Worm (Caenorhabditis elegans) whole organism, late embryonic: Measurements from ENCODE around the gene K12H6.10.
A peak's percentile ranks its signal among the peaks of the same experiment; 100 is the strongest.

Experiments used
- C08G9.2 ChIP-seq: sonication (generic microtip); optimal IDR thresholded peaks from 2 replicates; lab custom pipeline; 2016; ENCODE audit warnings: mild to moderate bottlenecking, missing genetic modification characterization, moderate library complexity, missing compliant biosample characterization
- C38D4.7 ChIP-seq: fragments of 200-800 bp; sonication (Bioruptor generic); optimal IDR thresholded peaks from 2 replicates; lab custom pipeline; 2018; ENCODE audit warnings: mild to moderate bottlenecking, missing genetic modification characterization, moderate library complexity, missing compliant biosample characterization
- Y22D7AL.16 ChIP-seq: sonication (generic microtip); optimal IDR thresholded peaks from 2 replicates; lab custom pipeline; 2016; ENCODE audit warnings: missing genetic modification characterization, missing compliant biosample characterization
- ceh-14 ChIP-seq: sonication (generic microtip); optimal IDR thresholded peaks from 2 replicates; lab custom pipeline; 2016; ENCODE audit warnings: missing genotype, missing genetic modification characterization, missing compliant biosample characterization
- ceh-18 ChIP-seq: sonication (generic microtip); optimal IDR thresholded peaks from 2 replicates; lab custom pipeline; 2016; ENCODE audit warnings: missing genetic modification characterization, missing compliant biosample characterization
- ceh-19 ChIP-seq: fragments of 200-800 bp; sonication (Bioruptor generic); optimal IDR thresholded peaks from 2 replicates; lab custom pipeline; 2018; ENCODE audit warnings: mild to moderate bottlenecking, missing genetic modification characterization, missing compliant biosample characterization
- ceh-24 ChIP-seq: sonication (generic microtip); optimal IDR thresholded peaks from 2 replicates; lab custom pipeline; 2016; ENCODE audit warnings: mild to moderate bottlenecking, missing genetic modification characterization, missing compliant biosample characterization
- ceh-30 ChIP-seq: fragments of 150-350 bp; optimal IDR thresholded peaks from 2 replicates; lab custom pipeline; 2014; ENCODE audit warnings: missing biosample characterization, missing genetic modification characterization
- ceh-31 ChIP-seq: sonication (generic microtip); optimal IDR thresholded peaks from 2 replicates; lab custom pipeline; 2016; ENCODE audit warnings: missing genetic modification characterization, missing compliant biosample characterization
- ceh-45 ChIP-seq: fragments of 200-800 bp; sonication (Bioruptor generic); IDR thresholded peaks from 2 replicates; pipeline ENCODE4 v1.3.6; 2022; ENCODE audit warnings: missing genetic modification reagents, missing genetic modification characterization, missing compliant biosample characterization
- ceh-9 ChIP-seq: sonication (generic microtip); optimal IDR thresholded peaks from 2 replicates; lab custom pipeline; 2016; ENCODE audit warnings: mild to moderate bottlenecking, missing genetic modification characterization, inconsistent platforms, missing compliant biosample characterization
- dmd-4 ChIP-seq: sonication (generic microtip); optimal IDR thresholded peaks from 2 replicates; lab custom pipeline; 2016; ENCODE audit warnings: borderline replicate concordance, missing genetic modification characterization, missing compliant biosample characterization
- dve-1 ChIP-seq: sonication (generic microtip); optimal IDR thresholded peaks from 2 replicates; lab custom pipeline; 2017; ENCODE audit warnings: antibody characterized with exemption, mild to moderate bottlenecking, missing genetic modification characterization, missing compliant biosample characterization
- elt-2 ChIP-seq: sonication (generic microtip); optimal IDR thresholded peaks from 2 replicates; lab custom pipeline; 2016; ENCODE audit warnings: missing genetic modification reagents, missing genetic modification characterization, missing compliant biosample characterization
- fax-1 ChIP-seq: sonication (generic microtip); optimal IDR thresholded peaks from 2 replicates; lab custom pipeline; 2016; ENCODE audit warnings: missing genotype, missing genetic modification characterization, missing compliant biosample characterization
- gmeb-2 ChIP-seq: sonication (generic microtip); optimal IDR thresholded peaks from 2 replicates; lab custom pipeline; 2016; ENCODE audit warnings: missing genetic modification characterization, inconsistent platforms, missing compliant biosample characterization
- hlh-13 ChIP-seq: fragments of 200-800 bp; sonication (Bioruptor generic); optimal IDR thresholded peaks from 2 replicates; lab custom pipeline; 2018; ENCODE audit warnings: mild to moderate bottlenecking, missing genetic modification characterization, missing compliant biosample characterization
- hlh-30 ChIP-seq: sonication (generic microtip); optimal IDR thresholded peaks from 2 replicates; lab custom pipeline; 2017; ENCODE audit warnings: antibody characterized with exemption, missing genetic modification characterization, missing compliant biosample characterization; ENCODE audit not compliant: insufficient read depth
- hlh-6 ChIP-seq: sonication (generic microtip); optimal IDR thresholded peaks from 2 replicates; lab custom pipeline; 2016; ENCODE audit warnings: missing genotype, missing genetic modification characterization, missing compliant biosample characterization
- hlh-8 ChIP-seq: sonication (generic microtip); optimal IDR thresholded peaks from 2 replicates; lab custom pipeline; 2016; ENCODE audit warnings: missing genotype, missing genetic modification characterization, missing compliant biosample characterization
- lim-6 ChIP-seq: sonication (generic microtip); optimal IDR thresholded peaks from 2 replicates; lab custom pipeline; 2016; ENCODE audit warnings: missing genetic modification characterization, missing compliant biosample characterization
- lin-11 ChIP-seq: fragments of 200-800 bp; sonication (Bioruptor generic); optimal IDR thresholded peaks from 2 replicates; lab custom pipeline; 2018; ENCODE audit warnings: mild to moderate bottlenecking, missing genetic modification characterization, missing compliant biosample characterization
- madf-2 ChIP-seq: sonication (generic microtip); optimal IDR thresholded peaks from 2 replicates; lab custom pipeline; 2017; ENCODE audit warnings: missing genetic modification characterization, missing compliant biosample characterization
- nfya-1 ChIP-seq: sonication (generic microtip); optimal IDR thresholded peaks from 2 replicates; lab custom pipeline; 2017; ENCODE audit warnings: missing genetic modification characterization, mild to moderate bottlenecking, missing compliant biosample characterization, antibody characterized with exemption, moderate library complexity
- nhr-11 ChIP-seq: fragments of 150-350 bp; optimal IDR thresholded peaks from 2 replicates; lab custom pipeline; 2014; ENCODE audit warnings: missing biosample characterization, missing genetic modification characterization
- npax-4 ChIP-seq: sonication (generic microtip); optimal IDR thresholded peaks from 2 replicates; lab custom pipeline; 2016; ENCODE audit warnings: missing genetic modification characterization, missing compliant biosample characterization
- pax-1 ChIP-seq: fragments of 150-350 bp; optimal IDR thresholded peaks from 2 replicates; lab custom pipeline; 2014; ENCODE audit warnings: missing biosample characterization, missing genetic modification characterization
- pros-1 ChIP-seq: fragments of 150-350 bp; optimal IDR thresholded peaks from 2 replicates; lab custom pipeline; 2014; ENCODE audit warnings: missing biosample characterization, missing genetic modification reagents, missing genetic modification characterization
- ref-2 ChIP-seq: sonication (generic microtip); optimal IDR thresholded peaks from 2 replicates; lab custom pipeline; 2016; ENCODE audit warnings: missing genetic modification characterization, missing compliant biosample characterization
- rnt-1 ChIP-seq: sonication (generic microtip); optimal IDR thresholded peaks from 2 replicates; lab custom pipeline; 2016; ENCODE audit warnings: missing genetic modification characterization, missing compliant biosample characterization
- sox-2 ChIP-seq: fragments of 200-800 bp; sonication (Bioruptor generic); IDR thresholded peaks from 2 replicates; pipeline ENCODE4 v1.3.6; 2022; ENCODE audit warnings: missing genetic modification reagents, missing genetic modification characterization, missing compliant biosample characterization
- syd-9 ChIP-seq: sonication (generic microtip); optimal IDR thresholded peaks from 2 replicates; lab custom pipeline; 2016; ENCODE audit warnings: mild to moderate bottlenecking, missing genetic modification characterization, moderate library complexity, missing compliant biosample characterization
- tbx-7 ChIP-seq: sonication (generic microtip); optimal IDR thresholded peaks from 2 replicates; lab custom pipeline; 2016; ENCODE audit warnings: missing genotype, missing genetic modification characterization, missing compliant biosample characterization
- ttx-3 ChIP-seq: sonication (generic microtip); optimal IDR thresholded peaks from 2 replicates; lab custom pipeline; 2016; ENCODE audit warnings: missing genetic modification reagents, missing genetic modification characterization, missing compliant biosample characterization
- ztf-16 ChIP-seq: sonication (generic microtip); optimal IDR thresholded peaks from 2 replicates; lab custom pipeline; 2017; ENCODE audit warnings: missing genetic modification characterization, missing compliant biosample characterization

K12H6.10 gene

DNA sequence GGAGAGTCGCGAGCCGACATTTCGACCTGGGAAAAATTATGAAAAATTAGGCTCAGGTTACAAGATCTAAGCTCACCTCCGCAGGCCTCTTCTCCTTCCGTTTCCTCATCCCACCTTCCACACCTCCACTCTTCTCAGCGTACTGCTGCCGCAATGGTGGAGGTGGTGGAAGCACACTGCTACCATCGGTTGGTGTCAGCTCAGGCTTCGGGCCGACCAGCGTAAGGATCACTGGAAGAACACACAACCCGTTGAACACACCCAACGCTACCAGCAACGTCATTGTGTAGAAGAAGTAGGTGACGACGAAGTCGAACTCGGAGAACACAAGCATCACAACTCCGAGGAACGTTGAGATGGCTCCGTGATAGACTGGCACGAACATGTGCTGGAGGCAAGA is 23.0 kb downstream of the K12H6.10 start:
- TF ChIP-seq dmd-4 (tag; lab: Kevin White, UChicago) (no peak), ztf-16 (tag; lab: Kevin White, UChicago) (no peak), C38D4.7 (GFP tag; lab: Kevin White, UChicago) (no peak), pros-1 (no peak), nhr-11 (tag; lab: Kevin White, UChicago) (no peak), rnt-1 (tag; lab: Kevin White, UChicago) (no peak)

- peak; percentile 94 for TF ChIP-seq dve-1 (tag; lab: Kevin White, UChicago)
- TF ChIP-seq hlh-13 (GFP tag; lab: Kevin White, UChicago): no peak
Observed at ce11 chrII:2846552-2846951, 23.9 kb downstream of the K12H6.10 start.

DNA sequence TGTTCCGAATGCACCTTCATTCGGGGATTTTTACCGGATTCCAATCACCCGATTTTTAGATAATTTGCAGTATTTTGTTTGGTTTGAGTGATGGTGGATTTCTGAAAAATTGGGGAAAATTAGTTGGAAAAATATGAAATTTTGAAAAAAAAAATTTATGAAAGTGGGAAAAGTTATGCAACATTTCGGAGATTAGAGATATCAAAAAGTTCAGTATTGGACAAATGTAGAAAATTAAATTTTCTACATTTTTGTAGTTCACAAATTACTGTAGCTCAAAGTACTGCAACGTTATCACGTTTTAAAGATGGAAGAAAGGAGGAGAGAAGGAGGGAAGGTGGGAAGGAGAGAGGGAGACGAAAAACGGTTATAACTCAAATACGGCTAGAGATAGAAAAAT is 29.8 kb downstream of the K12H6.10 start, which contains the start of gene ptc-3:
TSS of gene ptc-3 (minus strand) at position 101 of the 400 bp plus-strand sequence.
- TF ChIP-seq npax-4 (tag; lab: Kevin White, UChicago) (no peak), syd-9 (tag; lab: Kevin White, UChicago) (no peak), ttx-3 (tag; lab: Kevin White, UChicago) (no peak), ceh-9 (tag; lab: Kevin White, UChicago) (no peak), lim-6 (tag; lab: Kevin White, UChicago) (no peak), gmeb-2 (tag; lab: Kevin White, UChicago) (no peak), ceh-30 (tag; lab: Kevin White, UChicago) (no peak), ztf-16 (tag; lab: Kevin White, UChicago) (no peak), ceh-24 (no peak)

- TF ChIP-seq C08G9.2: no peak
- TF ChIP-seq sox-2 (GFP tag; lab: Robert Waterston, UW): no peak
- no peak for TF ChIP-seq ztf-16 (tag; lab: Kevin White, UChicago)
- no peak for TF ChIP-seq ttx-3 (tag; lab: Kevin White, UChicago)
- no peak for TF ChIP-seq nhr-11 (tag; lab: Kevin White, UChicago)
- no peak for TF ChIP-seq ceh-45
- TF ChIP-seq madf-2: no peak
Observed at ce11 chrII:2853767-2854166, 31.1 kb downstream of the K12H6.10 start.

ce11 chrII:2854794-2855193 is 32.1 kb downstream of the K12H6.10 start:
- TF ChIP-seq hlh-6 (peak; percentile 11), syd-9 (tag; lab: Kevin White, UChicago) (no peak), ceh-31 (tag; lab: Kevin White, UChicago) (peak; percentile 41)

DNA sequence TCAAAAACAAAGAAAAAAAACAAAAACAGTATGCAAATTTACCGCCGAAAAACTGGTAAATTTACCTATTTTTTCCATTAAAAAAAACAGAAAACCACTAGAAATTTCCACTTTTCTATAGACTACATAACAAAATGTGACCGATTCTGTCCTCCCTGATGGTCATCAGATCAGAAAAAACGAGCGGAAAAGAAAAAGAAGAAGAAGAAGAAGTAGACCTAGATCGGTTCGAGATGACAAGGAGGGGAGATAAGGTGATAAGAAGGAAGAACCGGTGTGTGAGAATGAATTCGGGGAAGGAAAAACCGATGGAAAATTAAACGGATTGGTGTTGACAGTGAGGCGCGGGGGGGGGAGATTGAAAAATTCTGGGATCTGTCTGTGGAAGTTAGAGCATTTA is 33.4 kb downstream of the K12H6.10 start:
- TF ChIP-seq ceh-45 (no peak), lin-11 (no peak), ref-2 (no peak), ceh-18 (tag; lab: Kevin White, UChicago) (no peak), ceh-31 (tag; lab: Kevin White, UChicago) (no peak), elt-2 (no peak), pax-1 (no peak), ceh-14 (tag; lab: Kevin White, UChicago) (no peak), hlh-30 (no peak), Y22D7AL.16 (tag; lab: Kevin White, UChicago) (no peak), ceh-19 (no peak), nfya-1 (no peak), tbx-7 (no peak), hlh-8 (tag; lab: Kevin White, UChicago) (no peak), npax-4 (tag; lab: Kevin White, UChicago) (no peak), rnt-1 (tag; lab: Kevin White, UChicago) (no peak), fax-1 (tag; lab: Kevin White, UChicago) (no peak), C08G9.2 (no peak)
